Fruit fly (Drosophila melanogaster): ENCODE results near the gene CG8852.

Gene CG8852

DNA sequence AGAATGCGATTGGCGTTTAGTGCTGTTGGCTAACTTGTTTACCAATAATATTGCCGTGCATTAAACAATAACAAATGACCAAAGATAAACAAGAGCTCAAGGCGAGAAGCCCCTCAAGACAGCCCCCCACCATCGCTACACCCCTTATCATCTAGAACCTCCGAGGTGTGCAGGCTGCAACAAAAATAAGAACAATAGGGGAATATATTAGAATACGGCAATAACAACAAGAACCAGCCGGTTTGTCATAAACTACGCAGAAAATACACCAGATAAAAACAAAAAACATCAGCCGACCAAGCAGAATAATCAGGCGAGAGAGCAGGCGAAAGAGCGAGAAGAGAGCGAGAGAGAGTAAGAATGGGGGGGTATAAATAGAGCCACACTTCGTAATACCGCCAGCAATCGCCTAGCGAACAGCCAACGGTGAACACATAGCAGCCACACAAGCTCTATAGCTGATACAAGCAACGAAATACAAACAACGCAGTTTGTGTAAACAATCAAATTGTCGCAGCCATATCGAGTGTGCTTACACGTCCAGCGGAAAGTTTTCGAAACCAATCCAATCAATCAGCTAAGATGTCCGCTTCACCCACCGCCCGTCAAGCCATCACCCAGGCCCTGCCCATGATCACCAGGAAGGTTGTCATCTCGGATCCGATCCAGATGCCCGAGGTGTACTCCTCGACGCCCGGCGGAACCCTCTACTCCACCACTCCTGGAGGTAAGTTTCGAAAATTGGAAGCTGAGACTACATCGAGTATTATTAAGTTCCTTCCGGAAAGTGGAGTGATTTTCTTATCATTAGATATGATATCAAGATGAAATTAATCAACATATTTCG lies 46.7 kb upstream of the CG8852 start, which contains the start of gene Thor (continued):
- TF ChIP-seq vri (GFP tag; optimal IDR thresholded peaks at IDR 0.05) (peak; percentile 79), CG6808 (GFP tag; optimal IDR thresholded peaks at IDR 0.05) (peak; percentile 44), CG8119 (GFP tag; IDR thresholded peaks at IDR 0.05) (peak; percentile 47; the same call in 2 of the 3 replicates), CG7368 (GFP tag; optimal IDR thresholded peaks at IDR 0.05) (peak; percentile 34), Sox14 (GFP tag; optimal IDR thresholded peaks at IDR 0.05) (peak; percentile 11), Ets96B (tag; optimal IDR thresholded peaks at IDR 0.05) (no peak), Eip75B (GFP tag; optimal IDR thresholded peaks at IDR 0.05) (peak; percentile 26), CG32006 (GFP tag; optimal IDR thresholded peaks at IDR 0.05) (no peak), net (GFP tag; optimal IDR thresholded peaks at IDR 0.05) (peak; percentile 45), fd85E (GFP tag; optimal IDR thresholded peaks at IDR 0.05) (peak; percentile 38), CG3032 (tag; optimal IDR thresholded peaks at IDR 0.05) (no peak), OdsH (GFP tag; optimal IDR thresholded peaks at IDR 0.05) (no peak), CG15336 (GFP tag; IDR thresholded peaks at IDR 0.05) (peak; percentile 46), CG6792 (GFP tag; optimal IDR thresholded peaks at IDR 0.05) (peak; percentile 39), CG16779 (tag; optimal IDR thresholded peaks at IDR 0.05) (peak; percentile 62), CG10669 (GFP tag; optimal IDR thresholded peaks at IDR 0.05) (no peak), pdm3 (GFP tag; optimal IDR thresholded peaks at IDR 0.05) (no peak), Gug (GFP tag; IDR thresholded peaks at IDR 0.05) (no peak), Blimp-1 (GFP tag; optimal IDR thresholded peaks at IDR 0.05) (no peak), CG9139 (GFP tag; optimal IDR thresholded peaks at IDR 0.05) (peak; percentile 79), Sox15 (GFP tag; optimal IDR thresholded peaks at IDR 0.05) (no peak), lz (GFP tag; optimal IDR thresholded peaks at IDR 0.05) (no peak), CG8632 (GFP tag; optimal IDR thresholded peaks at IDR 0.05) (no peak), cyc (GFP tag; optimal IDR thresholded peaks at IDR 0.05) (no peak), CG11762 (GFP tag; optimal IDR thresholded peaks at IDR 0.05; ENCODE audit: insufficient read depth) (peak; percentile 40), ss (GFP tag; optimal IDR thresholded peaks at IDR 0.05) (peak; percentile 47 to 56), topi (GFP tag; optimal IDR thresholded peaks at IDR 0.05) (peak; percentile 43), Sox102F (GFP tag; optimal IDR thresholded peaks at IDR 0.05) (peak; percentile 49), dac (GFP tag; optimal IDR thresholded peaks at IDR 0.05) (no peak), CG6854 (GFP tag; optimal IDR thresholded peaks at IDR 0.05) (peak; percentile 30), fkh (GFP tag; optimal IDR thresholded peaks at IDR 0.05) (peak; percentile 98), Eip78C (GFP tag) (peak; percentile 79), acj6 (GFP tag; optimal IDR thresholded peaks at IDR 0.05) (no peak), CG10631 (GFP tag; optimal IDR thresholded peaks at IDR 0.05) (no peak), Ets21C (GFP tag; optimal IDR thresholded peaks at IDR 0.05) (no peak), CG11294 (GFP tag; IDR thresholded peaks at IDR 0.05) (peak; percentile 10; the same call in 1 of the 2 replicates), CG8319 (GFP tag; optimal IDR thresholded peaks at IDR 0.05) (peak; percentile 24), CG4318 (GFP tag; optimal IDR thresholded peaks at IDR 0.05) (no peak), Met (GFP tag; optimal IDR thresholded peaks at IDR 0.05) (peak; percentile 17)

DNA sequence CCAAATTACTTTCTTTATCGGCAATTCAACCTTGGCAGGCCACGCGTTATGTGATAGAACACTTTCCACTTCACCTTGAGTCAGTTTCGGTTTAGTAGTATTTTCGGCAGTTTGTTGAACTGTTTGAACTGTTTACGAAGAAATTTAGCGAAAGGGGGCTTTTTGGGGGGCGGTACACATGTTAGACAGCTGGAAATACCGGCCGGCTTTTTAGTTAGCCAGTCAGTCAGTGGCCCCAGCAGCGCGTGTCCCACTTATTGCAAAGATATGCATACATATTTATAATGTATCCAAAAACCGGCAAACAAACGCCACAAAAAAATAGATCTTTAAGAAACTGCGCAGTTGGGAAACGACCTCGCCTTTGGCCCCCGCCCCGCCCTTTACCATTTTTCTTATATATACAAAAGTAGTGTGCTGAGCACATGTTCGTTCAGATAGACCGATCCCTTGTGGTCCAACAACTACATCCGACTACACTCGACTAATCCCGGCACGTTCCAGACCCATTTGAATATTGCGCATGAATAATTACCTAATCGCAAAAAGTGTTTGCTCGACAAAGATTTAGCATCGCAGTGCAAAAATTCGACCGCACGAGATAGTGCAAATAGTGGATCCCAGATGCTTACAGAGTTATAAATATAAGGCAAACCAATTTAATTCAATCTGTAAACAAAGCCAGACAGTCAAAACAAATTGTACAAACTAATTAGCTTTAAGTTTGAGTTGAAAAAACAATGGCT lies 45.1 kb upstream of the CG8852 start:
- TF ChIP-seq fkh (GFP tag; optimal IDR thresholded peaks at IDR 0.05) (peak; percentile 12), vri (GFP tag; optimal IDR thresholded peaks at IDR 0.05) (peak; percentile 46), svp (GFP tag) (peak; percentile 50), esn (GFP tag; optimal IDR thresholded peaks at IDR 0.05) (no peak)

All from whole organism, prepupa.